Comparison of ENCODE assay signal across 4 fruit fly cellular contexts in genomic region chrX:15298298-15299069, dm6.
TF ChIP-seq lines count a peak whose summit lies in the region.

No protein-coding gene starts in this region.

TF ChIP-seq in whole organism, adult, 20 proteins besides CTCF, POLR2A, EP300 and RAD21 (continued from another document):
- TF ChIP-seq Hr96 (GFP tag; optimal IDR thresholded peaks at IDR 0.05; lab: Kevin White, UChicago): peak; percentile 83
- peak; percentile 71 for TF ChIP-seq cic (GFP tag; optimal IDR thresholded peaks at IDR 0.05; lab: Kevin White, UChicago)
- TF ChIP-seq CG12768 (GFP tag; optimal IDR thresholded peaks at IDR 0.05; lab: Kevin White, UChicago): peak; percentile 96

TF ChIP-seq in whole organism, embryonic, 481 proteins besides CTCF, POLR2A, EP300 and RAD21 (continued from another document and continues in another):
- peak; percentile 95 for TF ChIP-seq D19A (tag; optimal IDR thresholded peaks at IDR 0.05; lab: Kevin White, UChicago)
- peak; percentile 59 for TF ChIP-seq grn (GFP tag; optimal IDR thresholded peaks at IDR 0.05; lab: Kevin White, UChicago)
- TF ChIP-seq CG1024 (GFP tag; IDR thresholded peaks at IDR 0.05; lab: Robert Waterston, UW): peak; percentile 82
- TF ChIP-seq Atf-2 (GFP tag; optimal IDR thresholded peaks at IDR 0.05; lab: Kevin White, UChicago): peak; percentile 51
- peak; percentile 97 for TF ChIP-seq Dbx (GFP tag; IDR thresholded peaks at IDR 0.05; lab: Robert Waterston, UW)
- TF ChIP-seq CG15073 (GFP tag; optimal IDR thresholded peaks at IDR 0.05; lab: Kevin White, UChicago): peak; percentile 79
- TF ChIP-seq fd64A (GFP tag; optimal IDR thresholded peaks at IDR 0.05; lab: Kevin White, UChicago): peak; percentile 87
- peak; percentile 48 for TF ChIP-seq NK7.1 (GFP tag; optimal IDR thresholded peaks at IDR 0.05; lab: Kevin White, UChicago)
- TF ChIP-seq z (GFP tag; IDR thresholded peaks at IDR 0.05; lab: Robert Waterston, UW): peak; percentile 27; the same call in 1 of the 3 replicates
- TF ChIP-seq gcm (GFP tag; optimal IDR thresholded peaks at IDR 0.05; lab: Kevin White, UChicago): peak; percentile 96
- peak; percentile 96 for TF ChIP-seq CG17385 (GFP tag; optimal IDR thresholded peaks at IDR 0.05; lab: Kevin White, UChicago)
- peak; percentile 97 for TF ChIP-seq CG4424 (GFP tag; optimal IDR thresholded peaks at IDR 0.05; lab: Kevin White, UChicago)
- TF ChIP-seq CG11560 (tag; IDR thresholded peaks at IDR 0.05; lab: Robert Waterston, UW): peak; percentile 91
- TF ChIP-seq ftz-f1 (GFP tag; optimal IDR thresholded peaks at IDR 0.05; lab: Kevin White, UChicago): peak; percentile 99
- peak; percentile 80 to 96 for TF ChIP-seq dpn (GFP tag; optimal IDR thresholded peaks at IDR 0.05; lab: Kevin White, UChicago)
- TF ChIP-seq dimm (GFP tag; IDR thresholded peaks at IDR 0.05; lab: Robert Waterston, UW): peak; percentile 89
- TF ChIP-seq danr (GFP tag; IDR thresholded peaks at IDR 0.05; lab: Robert Waterston, UW): peak; percentile 96
- no peak for TF ChIP-seq corto (GFP tag; optimal IDR thresholded peaks at IDR 0.05; lab: Kevin White, UChicago)
- TF ChIP-seq CG10959 (GFP tag; IDR thresholded peaks at IDR 0.05; lab: Robert Waterston, UW): peak; percentile 68
- peak in 1 of 2 experiments; percentile 70 for TF ChIP-seq crp (GFP tag; optimal IDR thresholded peaks at IDR 0.05; lab: Kevin White, UChicago)
- peak in 1 of 2 experiments; percentile 76 for TF ChIP-seq insv (GFP tag; optimal IDR thresholded peaks at IDR 0.05; lab: Kevin White, UChicago)
- peak; percentile 79 for TF ChIP-seq CG17186 (GFP tag; optimal IDR thresholded peaks at IDR 0.05; lab: Kevin White, UChicago)
- TF ChIP-seq da (GFP tag; optimal IDR thresholded peaks at IDR 0.05; lab: Kevin White, UChicago): no peak
- TF ChIP-seq slp2 (GFP tag; optimal IDR thresholded peaks at IDR 0.05; lab: Kevin White, UChicago): peak; percentile 65
- TF ChIP-seq az2 (GFP tag; optimal IDR thresholded peaks at IDR 0.05; lab: Kevin White, UChicago): peak; percentile 94
- TF ChIP-seq mirr (GFP tag; optimal IDR thresholded peaks at IDR 0.05; lab: Kevin White, UChicago): peak; percentile 70
- peak; percentile 77 for TF ChIP-seq wek (GFP tag; optimal IDR thresholded peaks at IDR 0.05; lab: Kevin White, UChicago)
- peak; percentile 80 to 82 for TF ChIP-seq Pdp1 (GFP tag; optimal IDR thresholded peaks at IDR 0.05; lab: Kevin White, UChicago)
- peak; percentile 96 for TF ChIP-seq Fer2 (tag; optimal IDR thresholded peaks at IDR 0.05; lab: Kevin White, UChicago)
- peak; percentile 91 for TF ChIP-seq CG8359 (GFP tag; optimal IDR thresholded peaks at IDR 0.05; lab: Kevin White, UChicago; ENCODE audit: borderline replicate concordance)
- peak; percentile 97 for TF ChIP-seq ttk (GFP tag; IDR thresholded peaks at IDR 0.05; lab: Robert Waterston, UW)
- TF ChIP-seq Awh (GFP tag; IDR thresholded peaks at IDR 0.05; lab: Robert Waterston, UW): peak; percentile 95
- peak; percentile 97 for TF ChIP-seq CG18262 (tag; optimal IDR thresholded peaks at IDR 0.05; lab: Kevin White, UChicago)
- no peak for TF ChIP-seq pita (GFP tag; optimal IDR thresholded peaks at IDR 0.05; lab: Kevin White, UChicago)
- TF ChIP-seq chn (GFP tag; optimal IDR thresholded peaks at IDR 0.05; lab: Kevin White, UChicago): peak; percentile 76
- no peak for TF ChIP-seq pan (optimal IDR thresholded peaks at IDR 0.05; lab: Kevin White, UChicago)
- peak in 1 of 2 experiments; percentile 97 for TF ChIP-seq pan (GFP tag; optimal IDR thresholded peaks at IDR 0.05 in 1 of 2, IDR thresholded peaks at IDR 0.05 in 1 of 2)
- TF ChIP-seq CG7745 (tag; optimal IDR thresholded peaks at IDR 0.05; lab: Kevin White, UChicago): no peak
- peak; percentile 85 for TF ChIP-seq dati (GFP tag; IDR thresholded peaks at IDR 0.05; lab: Robert Waterston, UW)
- no peak for TF ChIP-seq hkb (optimal IDR thresholded peaks at IDR 0.05; lab: Kevin White, UChicago)
- TF ChIP-seq hkb (GFP tag; IDR thresholded peaks at IDR 0.05; lab: Robert Waterston, UW): peak; percentile 98
- peak; percentile 87; the same call in 1 of the 2 replicates for TF ChIP-seq chm (GFP tag; IDR thresholded peaks at IDR 0.05; lab: Robert Waterston, UW)

TF ChIP-seq in whole organism, prepupa, 60 proteins besides CTCF, POLR2A, EP300 and RAD21 (continued from another document):
- peak; percentile 68 for TF ChIP-seq cyc (GFP tag; optimal IDR thresholded peaks at IDR 0.05; lab: Kevin White, UChicago)
- no peak for TF ChIP-seq Hr38 (GFP tag; optimal IDR thresholded peaks at IDR 0.05; lab: Kevin White, UChicago)
- peak; percentile 87 for TF ChIP-seq CG10669 (GFP tag; optimal IDR thresholded peaks at IDR 0.05; lab: Kevin White, UChicago)
- TF ChIP-seq CG11294 (GFP tag; IDR thresholded peaks at IDR 0.05; lab: Robert Waterston, UW): peak; percentile 96
- TF ChIP-seq CG6163 (GFP tag; IDR thresholded peaks at IDR 0.05; lab: Robert Waterston, UW): peak; percentile 87
- peak; percentile 94 for TF ChIP-seq dac (GFP tag; optimal IDR thresholded peaks at IDR 0.05; lab: Kevin White, UChicago)
- peak; percentile 56 for TF ChIP-seq Hr39 (GFP tag; optimal IDR thresholded peaks at IDR 0.05; lab: Kevin White, UChicago)
- TF ChIP-seq fkh (GFP tag; optimal IDR thresholded peaks at IDR 0.05; lab: Kevin White, UChicago): peak; percentile 83
- TF ChIP-seq CG1621 (tag; optimal IDR thresholded peaks at IDR 0.05; lab: Kevin White, UChicago): peak; percentile 65
- TF ChIP-seq CG15336 (GFP tag; IDR thresholded peaks at IDR 0.05; lab: Robert Waterston, UW): peak; percentile 97
- TF ChIP-seq CG6792 (GFP tag; optimal IDR thresholded peaks at IDR 0.05; lab: Kevin White, UChicago): peak; percentile 88
- TF ChIP-seq CG8119 (GFP tag; IDR thresholded peaks at IDR 0.05; lab: Robert Waterston, UW): peak; percentile 98
- TF ChIP-seq Sox15 (GFP tag; optimal IDR thresholded peaks at IDR 0.05; lab: Kevin White, UChicago): peak; percentile 89
- TF ChIP-seq Hr4 (GFP tag; optimal IDR thresholded peaks at IDR 0.05; lab: Kevin White, UChicago): peak; percentile 90
- peak; percentile 83 for TF ChIP-seq CG6808 (GFP tag; optimal IDR thresholded peaks at IDR 0.05; lab: Kevin White, UChicago)
- TF ChIP-seq CG7368 (GFP tag; optimal IDR thresholded peaks at IDR 0.05; lab: Kevin White, UChicago): peak; percentile 82
- TF ChIP-seq CG6276 (GFP tag; optimal IDR thresholded peaks at IDR 0.05; lab: Kevin White, UChicago): peak; percentile 95
- TF ChIP-seq lz (GFP tag; optimal IDR thresholded peaks at IDR 0.05; lab: Kevin White, UChicago): peak; percentile 79
- TF ChIP-seq CG11902 (GFP tag; optimal IDR thresholded peaks at IDR 0.05; lab: Kevin White, UChicago): peak; percentile 80
- TF ChIP-seq CG9139 (GFP tag; optimal IDR thresholded peaks at IDR 0.05; lab: Kevin White, UChicago): peak; percentile 74
- peak; percentile 84 for TF ChIP-seq esn (GFP tag; optimal IDR thresholded peaks at IDR 0.05; lab: Kevin White, UChicago)
- peak; percentile 91 for TF ChIP-seq Lpt (GFP tag; optimal IDR thresholded peaks at IDR 0.05; lab: Kevin White, UChicago)
- peak; percentile 94 for TF ChIP-seq Gug (GFP tag; IDR thresholded peaks at IDR 0.05; lab: Robert Waterston, UW)
- TF ChIP-seq CG34406 (GFP tag; optimal IDR thresholded peaks at IDR 0.05; lab: Kevin White, UChicago): peak; percentile 91
- peak; percentile 87 for TF ChIP-seq CG8632 (GFP tag; optimal IDR thresholded peaks at IDR 0.05; lab: Kevin White, UChicago)
- TF ChIP-seq CG10631 (GFP tag; optimal IDR thresholded peaks at IDR 0.05; lab: Kevin White, UChicago): peak; percentile 90
- TF ChIP-seq Eip75B (GFP tag; optimal IDR thresholded peaks at IDR 0.05; lab: Kevin White, UChicago): peak; percentile 67
- peak; percentile 69 to 87 for TF ChIP-seq ss (GFP tag; optimal IDR thresholded peaks at IDR 0.05; lab: Kevin White, UChicago)
- TF ChIP-seq topi (GFP tag; optimal IDR thresholded peaks at IDR 0.05; lab: Kevin White, UChicago): peak; percentile 76
- peak; percentile 93 for TF ChIP-seq OdsH (GFP tag; optimal IDR thresholded peaks at IDR 0.05; lab: Kevin White, UChicago)
- TF ChIP-seq fd85E (GFP tag; optimal IDR thresholded peaks at IDR 0.05; lab: Kevin White, UChicago): peak; percentile 44
- peak; percentile 83 for TF ChIP-seq dsx (GFP tag; optimal IDR thresholded peaks at IDR 0.05; lab: Kevin White, UChicago; ENCODE audit: poor library complexity, severe bottlenecking)
- TF ChIP-seq achi (GFP tag; optimal IDR thresholded peaks at IDR 0.05; lab: Kevin White, UChicago): peak; percentile 89
- TF ChIP-seq CG3032 (tag; optimal IDR thresholded peaks at IDR 0.05; lab: Kevin White, UChicago): peak; percentile 90
- TF ChIP-seq spab (GFP tag; optimal IDR thresholded peaks at IDR 0.05; lab: Kevin White, UChicago): peak; percentile 72
- TF ChIP-seq Blimp-1 (GFP tag; optimal IDR thresholded peaks at IDR 0.05; lab: Kevin White, UChicago): peak; percentile 70
- TF ChIP-seq acj6 (GFP tag; optimal IDR thresholded peaks at IDR 0.05; lab: Kevin White, UChicago): peak; percentile 91
- TF ChIP-seq CG3919 (GFP tag; optimal IDR thresholded peaks at IDR 0.05; lab: Kevin White, UChicago): peak; percentile 87
- peak; percentile 74 for TF ChIP-seq CG31627 (GFP tag; optimal IDR thresholded peaks at IDR 0.05; lab: Kevin White, UChicago)
- TF ChIP-seq fd59A (GFP tag; optimal IDR thresholded peaks at IDR 0.05; lab: Kevin White, UChicago): peak; percentile 83
- TF ChIP-seq Eip78C (GFP tag; lab: Kevin White, UChicago): peak; percentile 93

TF ChIP-seq in whole organism, wandering third instar larva, 38 proteins besides CTCF, POLR2A, EP300 and RAD21 (continued from another document):
- no peak for TF ChIP-seq tai (GFP tag; optimal IDR thresholded peaks at IDR 0.05; lab: Kevin White, UChicago)
- no peak for TF ChIP-seq Rel (GFP tag; optimal IDR thresholded peaks at IDR 0.05; lab: Kevin White, UChicago)
- peak; percentile 92 for TF ChIP-seq Rel (tag; optimal IDR thresholded peaks at IDR 0.05; lab: Kevin White, UChicago)
- TF ChIP-seq N (GFP tag; optimal IDR thresholded peaks at IDR 0.05; lab: Kevin White, UChicago): no peak
- no peak for TF ChIP-seq Dfd (GFP tag; optimal IDR thresholded peaks at IDR 0.05; lab: Kevin White, UChicago)
- TF ChIP-seq CG9705 (GFP tag; optimal IDR thresholded peaks at IDR 0.05; lab: Kevin White, UChicago): peak; percentile 74
- no peak for TF ChIP-seq Vsx2 (GFP tag; optimal IDR thresholded peaks at IDR 0.05; lab: Kevin White, UChicago; ENCODE audit: partially characterized antibody)
- TF ChIP-seq dsf (GFP tag; optimal IDR thresholded peaks at IDR 0.05; lab: Kevin White, UChicago; ENCODE audit: borderline replicate concordance): no peak
- peak; percentile 88 for TF ChIP-seq rgr (GFP tag; optimal IDR thresholded peaks at IDR 0.05; lab: Kevin White, UChicago)
- TF ChIP-seq Jra (GFP tag; optimal IDR thresholded peaks at IDR 0.05; lab: Kevin White, UChicago): no peak
- TF ChIP-seq Hr78 (GFP tag; optimal IDR thresholded peaks at IDR 0.05; lab: Kevin White, UChicago): no peak
- peak; percentile 50 for TF ChIP-seq br (GFP tag; optimal IDR thresholded peaks at IDR 0.05; lab: Kevin White, UChicago)
- TF ChIP-seq dl (GFP tag; optimal IDR thresholded peaks at IDR 0.05; lab: Kevin White, UChicago; ENCODE audit: insufficient read depth in 1 of 2, partially characterized antibody in 2 of 2): peak; percentile 4 to 49
- no peak for TF ChIP-seq Hr83 (GFP tag; optimal IDR thresholded peaks at IDR 0.05; lab: Kevin White, UChicago; ENCODE audit: poor library complexity, severe bottlenecking)
